Fruit fly (Drosophila melanogaster) whole organism, embryonic: Measurements from ENCODE around the gene CG34290.

Experiments
- Ada2b ChIP-seq: fragments of 200-800 bp; sonication (Bioruptor generic); IDR thresholded peaks from 2 replicates; pipeline ENCODE4 v1.3.6; 2022; ENCODE audit warnings: missing biosample characterization, missing genetic modification characterization
- Atf6 ChIP-seq: fragments of 200-800 bp; sonication (Bioruptor generic); IDR thresholded peaks from 2 replicates; pipeline ENCODE4 v1.3.6; 2022; ENCODE audit warnings: missing biosample characterization, missing genetic modification characterization
- Bteb2 ChIP-seq: fragments of 200-800 bp; sonication (Bioruptor generic); optimal IDR thresholded peaks from 2 replicates; lab custom pipeline; 2016; ENCODE audit warnings: missing biosample characterization, missing genetic modification characterization
- CG10431 ChIP-seq: fragments of 200-800 bp; sonication (Bioruptor generic); optimal IDR thresholded peaks from 3 replicates; lab custom pipeline; 2018; ENCODE audit warnings: missing biosample characterization, mild to moderate bottlenecking, missing genetic modification characterization
- CG10654 ChIP-seq: fragments of 200-800 bp; sonication (Bioruptor generic); optimal IDR thresholded peaks from 2 replicates; lab custom pipeline; 2016; ENCODE audit warnings: missing biosample characterization, missing genetic modification characterization
- CG11085 ChIP-seq: fragments of 200-800 bp; sonication (Bioruptor generic); IDR thresholded peaks from 2 replicates; pipeline ENCODE4 v1.3.6; 2022; ENCODE audit warnings: missing biosample characterization, missing genetic modification characterization
- CG11723 ChIP-seq: fragments of 200-800 bp; sonication (Bioruptor generic); optimal IDR thresholded peaks from 2 replicates; lab custom pipeline; 2017; ENCODE audit warnings: missing biosample characterization, mild to moderate bottlenecking, missing genetic modification characterization
- CG12769 ChIP-seq: fragments of 200-800 bp; sonication (Bioruptor generic); optimal IDR thresholded peaks from 2 replicates; lab custom pipeline; 2019; ENCODE audit warnings: missing biosample characterization, mild to moderate bottlenecking, missing genetic modification characterization, moderate library complexity
- CG17328 ChIP-seq: fragments of 200-800 bp; sonication (Bioruptor generic); IDR thresholded peaks from 2 replicates; pipeline ENCODE4 v1.3.6; 2022; ENCODE audit warnings: missing biosample characterization, missing genetic modification characterization
- CG17802 ChIP-seq: fragments of 200-800 bp; sonication (Bioruptor generic); optimal IDR thresholded peaks from 2 replicates; lab custom pipeline; 2018; ENCODE audit warnings: missing biosample characterization, mild to moderate bottlenecking, missing genetic modification characterization, moderate library complexity
- CG1792 ChIP-seq: fragments of 200-800 bp; sonication (Bioruptor generic); optimal IDR thresholded peaks from 2 replicates; lab custom pipeline; 2016; ENCODE audit warnings: missing biosample characterization, missing genetic modification characterization
- CG1832 ChIP-seq: fragments of 200-800 bp; sonication (Bioruptor generic); optimal IDR thresholded peaks from 2 replicates; lab custom pipeline; 2017; ENCODE audit warnings: missing biosample characterization, mild to moderate bottlenecking, missing genetic modification characterization, inconsistent platforms
- CG3163 ChIP-seq: fragments of 200-800 bp; sonication (Bioruptor generic); optimal IDR thresholded peaks from 3 replicates; lab custom pipeline; 2016; ENCODE audit warnings: missing biosample characterization, missing genetic modification characterization
- CG3407 ChIP-seq: fragments of 200-800 bp; sonication (Bioruptor generic); optimal IDR thresholded peaks from 2 replicates; lab custom pipeline; 2018; ENCODE audit warnings: missing biosample characterization, mild to moderate bottlenecking, missing genetic modification characterization
- CG3995 ChIP-seq: fragments of 200-800 bp; sonication (Bioruptor generic); optimal IDR thresholded peaks from 3 replicates; lab custom pipeline; 2016; ENCODE audit warnings: missing biosample characterization, missing genetic modification characterization
- CG4360 ChIP-seq: fragments of 200-800 bp; sonication (Bioruptor generic); IDR thresholded peaks from 2 replicates; pipeline ENCODE4 v1.3.6; 2022; ENCODE audit warnings: missing biosample characterization, missing genetic modification characterization
- CG4617 ChIP-seq: fragments of 200-800 bp; sonication (Bioruptor generic); optimal IDR thresholded peaks from 3 replicates; lab custom pipeline; 2016; ENCODE audit warnings: missing biosample characterization, missing genetic modification characterization, borderline replicate concordance
- CG6854 ChIP-seq: fragments of 200-800 bp; sonication (Bioruptor generic); optimal IDR thresholded peaks from 3 replicates; lab custom pipeline; 2017; ENCODE audit warnings: missing biosample characterization, mild to moderate bottlenecking, missing genetic modification characterization
- CG8924 ChIP-seq: fragments of 200-800 bp; optimal IDR thresholded peaks from 3 replicates; lab custom pipeline; 2019; ENCODE audit warnings: missing biosample characterization, mild to moderate bottlenecking, missing genetic modification characterization, moderate library complexity
- CG9727 ChIP-seq: fragments of 200-800 bp; sonication (Bioruptor generic); optimal IDR thresholded peaks from 3 replicates; lab custom pipeline; 2017; ENCODE audit warnings: missing biosample characterization, mild to moderate bottlenecking, missing genetic modification characterization
- CG9797 ChIP-seq: fragments of 200-800 bp; sonication (Bioruptor generic); optimal IDR thresholded peaks from 3 replicates; lab custom pipeline; 2018; ENCODE audit warnings: missing biosample characterization, mild to moderate bottlenecking, missing genetic modification characterization
- D ChIP-seq, 2 experiments: fragments of 200-800 bp in 1 of 2; fragments of >200 bp in 1 of 2; sonication (Bioruptor generic) in 1 of 2; optimal IDR thresholded peaks; 2 replicates in 1 of 2; 3 replicates in 1 of 2; lab custom pipeline; 2017; ENCODE audit warnings: mild to moderate bottlenecking in 1 of 2, missing biosample characterization in 1 of 2, missing genetic modification characterization in 1 of 2, missing genetic modification reagents in 1 of 2
- Dbx ChIP-seq: fragments of 200-800 bp; sonication (Bioruptor generic); IDR thresholded peaks from 3 replicates; pipeline ENCODE4 v1.3.6; 2022; ENCODE audit warnings: missing biosample characterization, missing genetic modification characterization
- Drgx ChIP-seq: fragments of 200-800 bp; sonication (Bioruptor generic); IDR thresholded peaks from 2 replicates; pipeline ENCODE4 v1.3.6; 2022; ENCODE audit warnings: missing biosample characterization, missing genetic modification characterization
- Ets97D ChIP-seq: fragments of 200-800 bp; sonication (Bioruptor generic); optimal IDR thresholded peaks from 3 replicates; lab custom pipeline; 2016; ENCODE audit warnings: missing biosample characterization, missing genetic modification characterization
- Hey ChIP-seq: fragments of 200-800 bp; sonication (Bioruptor generic); optimal IDR thresholded peaks from 3 replicates; lab custom pipeline; 2018; ENCODE audit warnings: missing biosample characterization, mild to moderate bottlenecking, missing genetic modification characterization
- Jarid2 ChIP-seq: fragments of 200-800 bp; sonication (Bioruptor generic); optimal IDR thresholded peaks from 3 replicates; lab custom pipeline; 2017; ENCODE audit warnings: mild to moderate bottlenecking, missing biosample characterization, missing genetic modification reagents, missing genetic modification characterization
- Med ChIP-seq: fragments of 200-800 bp; sonication (Bioruptor generic); peaks from one replicate; lab custom pipeline; 2016; ENCODE audit warnings: missing biosample characterization, missing genetic modification characterization, mild to moderate bottlenecking, inconsistent platforms, moderate library complexity
- Ptx1 ChIP-seq: fragments of 200-800 bp; sonication (Bioruptor generic); IDR thresholded peaks from 2 replicates; pipeline ENCODE4 v1.3.6; 2022; ENCODE audit warnings: missing biosample characterization, missing genetic modification characterization
- Sox100B ChIP-seq: fragments of 200-800 bp; sonication (Bioruptor generic); optimal IDR thresholded peaks from 3 replicates; lab custom pipeline; 2018; ENCODE audit warnings: missing biosample characterization, mild to moderate bottlenecking, missing genetic modification characterization
- Trl ChIP-seq, 3 experiments: fragments of >200 bp in 2 of 3; fragments of 200-800 bp in 1 of 3; sonication (Bioruptor generic) in 1 of 3; optimal IDR thresholded peaks; 2 replicates in 1 of 3; 3 replicates in 2 of 3; lab custom pipeline; 2016 to 2017; ENCODE audit warnings: missing biosample characterization in 1 of 3, missing genetic modification characterization in 1 of 3
- btn ChIP-seq: fragments of 200-800 bp; sonication (Bioruptor generic); optimal IDR thresholded peaks from 2 replicates; lab custom pipeline; 2016; ENCODE audit warnings: missing biosample characterization, missing genetic modification characterization
- chif ChIP-seq, 2 experiments: fragments of 200-800 bp; sonication (Bioruptor generic); optimal IDR thresholded peaks; 3 replicates each; lab custom pipeline; 2016; ENCODE audit warnings: missing biosample characterization in 2 of 2, missing genetic modification characterization in 2 of 2
- gcm2 ChIP-seq: fragments of 200-800 bp; sonication (Bioruptor generic); optimal IDR thresholded peaks from 2 replicates; lab custom pipeline; 2016; ENCODE audit warnings: missing biosample characterization, missing genetic modification characterization
- grau ChIP-seq: fragments of 200-800 bp; optimal IDR thresholded peaks from 3 replicates; lab custom pipeline; 2019; ENCODE audit warnings: missing biosample characterization, mild to moderate bottlenecking, missing genetic modification characterization, moderate library complexity
- hbn ChIP-seq: fragments of 200-800 bp; sonication (Bioruptor generic); IDR thresholded peaks from 2 replicates; pipeline ENCODE4 v1.3.6; 2022; ENCODE audit warnings: missing biosample characterization, missing genetic modification characterization; ENCODE audit not compliant: partially characterized antibody
- lilli ChIP-seq: fragments of 200-800 bp; sonication (Bioruptor generic); optimal IDR thresholded peaks from 3 replicates; lab custom pipeline; 2016; ENCODE audit warnings: missing biosample characterization, missing genetic modification characterization
- oc ChIP-seq: fragments of 200-800 bp; sonication (Bioruptor generic); optimal IDR thresholded peaks from 2 replicates; lab custom pipeline; 2018; ENCODE audit warnings: missing biosample characterization, mild to moderate bottlenecking, missing genetic modification characterization, moderate library complexity
- odd ChIP-seq: fragments of 200-800 bp; sonication (Bioruptor generic); optimal IDR thresholded peaks from 2 replicates; lab custom pipeline; 2017; ENCODE audit warnings: missing biosample characterization, mild to moderate bottlenecking, missing genetic modification characterization
- onecut ChIP-seq: fragments of 200-800 bp; sonication (Bioruptor generic); IDR thresholded peaks from 2 replicates; pipeline ENCODE4 v1.3.6; 2022; ENCODE audit warnings: missing biosample characterization, missing genetic modification characterization
- org-1 ChIP-seq: fragments of 200-800 bp; sonication (Bioruptor generic); optimal IDR thresholded peaks from 2 replicates; lab custom pipeline; 2017; ENCODE audit warnings: missing biosample characterization, missing genetic modification characterization
- pan ChIP-seq, 4 experiments: fragments of >200 bp in 3 of 4; fragments of 200-800 bp in 1 of 4; sonication (Bioruptor generic) in 1 of 4; optimal IDR thresholded peaks in 3 of 4; IDR thresholded peaks in 1 of 4; 2 replicates each; pipeline versions ENCODE4 v1.3.6 to Lab custom; 2017 to 2022; ENCODE audit warnings: missing biosample characterization in 2 of 4, missing genetic modification characterization in 2 of 4, mixed read lengths in 1 of 4
- shn ChIP-seq: fragments of 200-800 bp; sonication (Bioruptor generic); optimal IDR thresholded peaks from 3 replicates; lab custom pipeline; 2016; ENCODE audit warnings: missing biosample characterization, missing genetic modification characterization
- so ChIP-seq: fragments of 200-800 bp; sonication (Bioruptor generic); IDR thresholded peaks from 3 replicates; pipeline ENCODE4 v1.3.6; 2022; ENCODE audit warnings: missing biosample characterization, missing genetic modification characterization
- stwl ChIP-seq: fragments of 200-800 bp; sonication (Bioruptor generic); optimal IDR thresholded peaks from 3 replicates; lab custom pipeline; 2018; ENCODE audit warnings: missing biosample characterization, mild to moderate bottlenecking, missing genetic modification characterization, moderate library complexity
- ttk ChIP-seq: fragments of 200-800 bp; sonication (Bioruptor generic); IDR thresholded peaks from 2 replicates; pipeline ENCODE4 v2.1.2; 2022; ENCODE audit warnings: missing biosample characterization, missing genetic modification characterization

The CG34290 gene

dm6 chr3R:24294784-24295555 is 5.4 kb upstream of the CG34290 start, which contains the start of gene crb (continued):
- TF ChIP-seq D (optimal IDR thresholded peaks at IDR 0.05; lab: Kevin White, UChicago) (no peak), D (GFP tag; optimal IDR thresholded peaks at IDR 0.05; lab: Kevin White, UChicago) (no peak), CG6854 (GFP tag; lab: Kevin White, UChicago) (peak; percentile 11), Jarid2 (GFP tag; lab: Kevin White, UChicago) (peak; percentile 94), CG10431 (GFP tag; lab: Kevin White, UChicago) (no peak), Med (GFP tag; lab: Kevin White, UChicago) (peak; percentile 95), Atf6 (GFP tag; lab: Robert Waterston, UW) (peak; percentile 38; the same call in 1 of the 2 replicates), gcm2 (GFP tag; lab: Kevin White, UChicago) (peak; percentile 17), odd (GFP tag; lab: Kevin White, UChicago) (peak; percentile 43), CG17802 (tag; lab: Kevin White, UChicago) (no peak), Hey (tag; lab: Kevin White, UChicago) (no peak), pan (optimal IDR thresholded peaks at IDR 0.05; lab: Kevin White, UChicago) (no peak), pan (GFP tag; optimal IDR thresholded peaks at IDR 0.05 in 1 of 2, IDR thresholded peaks at IDR 0.05 in 1 of 2) (peak in 1 of 2 experiments; percentile 44), CG11723 (GFP tag; lab: Kevin White, UChicago) (peak; percentile 18), CG3163 (GFP tag; lab: Kevin White, UChicago) (peak; percentile 24), Bteb2 (GFP tag; lab: Kevin White, UChicago) (peak; percentile 29), stwl (peak; percentile 74), grau (peak; percentile 54), Trl (optimal IDR thresholded peaks at IDR 0.05; lab: Kevin White, UChicago) (no peak), Trl (GFP tag; optimal IDR thresholded peaks at IDR 0.05; lab: Kevin White, UChicago) (peak; percentile 68), Sox100B (peak; percentile 30), CG10654 (peak; percentile 0), CG17328 (GFP tag; lab: Robert Waterston, UW) (0 out of 2 replicates have a peak, but pooled peaks have one; percentile 42), CG1792 (GFP tag; lab: Kevin White, UChicago) (no peak), btn (GFP tag; lab: Kevin White, UChicago) (no peak), org-1 (GFP tag; lab: Kevin White, UChicago) (peak; percentile 18), CG12769 (tag; lab: Kevin White, UChicago) (peak; percentile 69), CG9797 (GFP tag; lab: Kevin White, UChicago) (peak; percentile 71), ttk (GFP tag; lab: Robert Waterston, UW) (peak; percentile 48; the same call in 1 of the 2 replicates), shn (GFP tag; lab: Kevin White, UChicago) (peak; percentile 34), CG9727 (GFP tag; lab: Kevin White, UChicago) (peak; percentile 59), chif (GFP tag; optimal IDR thresholded peaks at IDR 0.05; lab: Kevin White, UChicago) (peak; percentile 14 to 32), lilli (GFP tag; lab: Kevin White, UChicago) (peak; percentile 66), Ada2b (GFP tag; lab: Robert Waterston, UW) (peak; percentile 42; the same call in 1 of the 2 replicates), Ets97D (peak; percentile 91), Drgx (0 out of 2 replicates have a peak, but pooled peaks have one; percentile 30), CG4617 (GFP tag; lab: Kevin White, UChicago) (peak; percentile 15), hbn (peak; percentile 37), CG4360 (peak; percentile 79), CG8924 (peak; percentile 33), CG3995 (GFP tag; lab: Kevin White, UChicago) (no peak), onecut (GFP tag; lab: Robert Waterston, UW) (peak; percentile 37), oc (tag; lab: Kevin White, UChicago) (peak; percentile 25), CG3407 (GFP tag; lab: Kevin White, UChicago) (no peak), CG11085 (GFP tag; lab: Robert Waterston, UW) (no peak), CG1832 (GFP tag; lab: Kevin White, UChicago) (no peak), Ptx1 (peak; percentile 50), Dbx (peak; percentile 68; the same call in 2 of the 3 replicates), so (GFP tag; lab: Robert Waterston, UW) (peak; percentile 57; the same call in 1 of the 3 replicates)
